Worm (Caenorhabditis elegans) whole organism, L4 larva: ENCODE results near the gene timm-17B.2.
A peak's percentile ranks its signal among the peaks of the same experiment; 100 is the strongest.

Experiments
- D1046.2 ChIP-seq: fragments of 200-800 bp; sonication (Bioruptor generic); IDR thresholded peaks from 2 replicates; pipeline ENCODE4 v1.3.6; 2022; ENCODE audit warnings: missing genetic modification characterization, missing compliant biosample characterization
- F26F4.8 ChIP-seq: fragments of 200-800 bp; sonication (Bioruptor generic); conservative IDR thresholded peaks from 2 replicates; pipeline ENCODE4 v1.3.6; 2022; ENCODE audit warnings: missing genetic modification characterization, missing compliant biosample characterization
- F37D6.2 ChIP-seq: sonication (generic microtip); optimal IDR thresholded peaks from 2 replicates; lab custom pipeline; 2016; ENCODE audit warnings: mild to moderate bottlenecking, missing genetic modification characterization, missing compliant biosample characterization
- F44E2.7 ChIP-seq: fragments of 200-800 bp; sonication (Bioruptor generic); IDR thresholded peaks from 2 replicates; pipeline ENCODE4 v2.1.2; 2022; ENCODE audit warnings: missing genetic modification characterization, missing compliant biosample characterization
- R02D3.7 ChIP-seq: fragments of 150-350 bp; sonication (generic microtip); optimal IDR thresholded peaks from 3 replicates; lab custom pipeline; 2014; ENCODE audit warnings: missing biosample characterization, missing genetic modification characterization
- T20F7.1 ChIP-seq: fragments of 200-800 bp; sonication (Bioruptor generic); optimal IDR thresholded peaks from 2 replicates; lab custom pipeline; 2018; ENCODE audit warnings: mild to moderate bottlenecking, missing genetic modification characterization, missing compliant biosample characterization
- Y48G9A.11 ChIP-seq: fragments of 200-800 bp; sonication (Bioruptor generic); IDR thresholded peaks from 2 replicates; pipeline ENCODE4 v1.3.6; 2022; ENCODE audit warnings: missing genetic modification reagents, missing genetic modification characterization, missing compliant biosample characterization
- aha-1 ChIP-seq: fragments of 150-350 bp; peaks from one replicate; lab custom pipeline; 2014; ENCODE audit warnings: missing biosample characterization, missing genetic modification characterization
- aly-2 ChIP-seq: sonication (generic microtip); optimal IDR thresholded peaks from 2 replicates; lab custom pipeline; 2018; ENCODE audit warnings: missing biosample characterization, missing genetic modification characterization
- ama-1 ChIP-seq: fragments of 150-350 bp; optimal IDR thresholded peaks from 2 replicates; lab custom pipeline; 2014; ENCODE audit warnings: inconsistent platforms, mixed read lengths
- attf-4 ChIP-seq: sonication (generic microtip); optimal IDR thresholded peaks from 3 replicates; lab custom pipeline; 2017; ENCODE audit warnings: missing biosample characterization, missing genetic modification characterization
- ceh-20 ChIP-seq: fragments of 200-800 bp; sonication (Bioruptor generic); IDR thresholded peaks from 2 replicates; pipeline ENCODE4 v1.3.6; 2022; ENCODE audit warnings: missing genetic modification reagents, missing genetic modification characterization, missing compliant biosample characterization
- ceh-32 ChIP-seq: sonication (generic microtip); optimal IDR thresholded peaks from 2 replicates; lab custom pipeline; 2016; ENCODE audit warnings: mild to moderate bottlenecking, missing genetic modification characterization, missing compliant biosample characterization; ENCODE audit not compliant: poor library complexity
- ceh-44 ChIP-seq: fragments of 200-800 bp; sonication (Bioruptor generic); IDR thresholded peaks from 2 replicates; pipeline ENCODE4 v1.3.6; 2022; ENCODE audit warnings: missing genetic modification reagents, missing genetic modification characterization, missing compliant biosample characterization
- ceh-82 ChIP-seq: sonication (generic microtip); optimal IDR thresholded peaks from 2 replicates; lab custom pipeline; 2017; ENCODE audit warnings: missing biosample characterization, missing genetic modification characterization
- ces-1 ChIP-seq: fragments of 150-350 bp; sonication (generic microtip); optimal IDR thresholded peaks from 4 replicates; lab custom pipeline; 2014; ENCODE audit warnings: missing biosample characterization, missing genetic modification reagents, missing genetic modification characterization
- daf-12 ChIP-seq: fragments of 150-350 bp; optimal IDR thresholded peaks from 2 replicates; lab custom pipeline; 2014; ENCODE audit warnings: missing biosample characterization, missing genetic modification reagents, missing genetic modification characterization
- daf-19 ChIP-seq: fragments of 200-800 bp; sonication (Bioruptor generic); conservative IDR thresholded peaks from 2 replicates; pipeline ENCODE4 v1.3.6; 2022; ENCODE audit warnings: missing genetic modification characterization, missing compliant biosample characterization
- daf-8 ChIP-seq: fragments of 200-800 bp; sonication (Bioruptor generic); IDR thresholded peaks from 2 replicates; pipeline ENCODE4 v1.3.6; 2022; ENCODE audit warnings: missing genetic modification characterization, missing compliant biosample characterization
- dpl-1 ChIP-seq: fragments of 150-350 bp; optimal IDR thresholded peaks from 2 replicates; lab custom pipeline; 2014; ENCODE audit warnings: missing biosample characterization, missing genetic modification reagents, missing genetic modification characterization
- dve-1 ChIP-seq: sonication (generic microtip); optimal IDR thresholded peaks from 2 replicates; lab custom pipeline; 2017; ENCODE audit warnings: antibody characterized with exemption, mild to moderate bottlenecking, missing genetic modification characterization, missing compliant biosample characterization; ENCODE audit not compliant: insufficient read depth
- egl-27 ChIP-seq: sonication (generic microtip); optimal IDR thresholded peaks from 3 replicates; lab custom pipeline; 2017; ENCODE audit warnings: missing biosample characterization, missing genetic modification reagents, missing genetic modification characterization
- egl-43 ChIP-seq: fragments of 200-800 bp; sonication (Bioruptor generic); IDR thresholded peaks from 2 replicates; pipeline ENCODE4 v1.3.6; 2022; ENCODE audit warnings: missing genetic modification reagents, missing genetic modification characterization, missing compliant biosample characterization
- gei-8 ChIP-seq: fragments of 200-800 bp; sonication (Bioruptor generic); optimal IDR thresholded peaks from 2 replicates; lab custom pipeline; 2018; ENCODE audit warnings: mild to moderate bottlenecking, missing genetic modification characterization, missing compliant biosample characterization
- jun-1 ChIP-seq: fragments of 150-350 bp; optimal IDR thresholded peaks from 2 replicates; lab custom pipeline; 2014; ENCODE audit warnings: missing biosample characterization, missing genetic modification reagents, missing genetic modification characterization
- lim-7 ChIP-seq: fragments of 200-800 bp; sonication (Bioruptor generic); IDR thresholded peaks from 2 replicates; pipeline ENCODE4 v1.3.6; 2022; ENCODE audit warnings: missing genetic modification characterization, missing compliant biosample characterization
- lin-1 ChIP-seq: fragments of 200-800 bp; sonication (Bioruptor generic); IDR thresholded peaks from 2 replicates; pipeline ENCODE4 v1.3.6; 2022; ENCODE audit warnings: missing genetic modification reagents, missing genetic modification characterization, missing compliant biosample characterization
- lin-29 ChIP-seq: fragments of 200-800 bp; sonication (Bioruptor generic); IDR thresholded peaks from 2 replicates; pipeline ENCODE4 v1.3.6; 2022; ENCODE audit warnings: missing genetic modification reagents, missing genetic modification characterization, missing compliant biosample characterization
- lir-3 ChIP-seq: sonication (generic microtip); optimal IDR thresholded peaks from 2 replicates; lab custom pipeline; 2016; ENCODE audit warnings: mild to moderate bottlenecking, missing genetic modification characterization, missing compliant biosample characterization
- lsy-2 ChIP-seq, 2 experiments: fragments of 150-350 bp in 1 of 2; sonication (generic microtip) in 1 of 2; optimal IDR thresholded peaks; 2 replicates each; lab custom pipeline; 2014 to 2017; ENCODE audit warnings: missing biosample characterization in 2 of 2, missing genetic modification characterization in 2 of 2
- madf-5 ChIP-seq, 2 experiments: fragments of 200-800 bp; sonication (Bioruptor generic); IDR thresholded peaks; 2 replicates each; pipeline ENCODE4 v1.3.6; 2022; ENCODE audit warnings: missing compliant biosample characterization in 2 of 2, missing genetic modification characterization in 2 of 2
- madf-9 ChIP-seq: fragments of 200-800 bp; sonication (Bioruptor generic); conservative IDR thresholded peaks from 2 replicates; pipeline ENCODE4 v1.3.6; 2022; ENCODE audit warnings: missing genetic modification reagents, missing genetic modification characterization, missing compliant biosample characterization
- mxl-3 ChIP-seq: fragments of 200-800 bp; sonication (Bioruptor generic); optimal IDR thresholded peaks from 2 replicates; lab custom pipeline; 2018; ENCODE audit warnings: mild to moderate bottlenecking, missing genetic modification characterization, missing compliant biosample characterization
- nhr-10 ChIP-seq: fragments of 150-350 bp; optimal IDR thresholded peaks from 2 replicates; lab custom pipeline; 2014; ENCODE audit warnings: missing biosample characterization, missing genetic modification characterization
- nhr-111 ChIP-seq: fragments of 200-800 bp; sonication (Bioruptor generic); optimal IDR thresholded peaks from 2 replicates; lab custom pipeline; 2018; ENCODE audit warnings: mild to moderate bottlenecking, missing genetic modification characterization, missing compliant biosample characterization
- nhr-237 ChIP-seq: sonication (generic microtip); optimal IDR thresholded peaks from 2 replicates; lab custom pipeline; 2017; ENCODE audit warnings: missing biosample characterization, missing genetic modification characterization
- nhr-25 ChIP-seq: sonication (generic microtip); optimal IDR thresholded peaks from 2 replicates; lab custom pipeline; 2017; ENCODE audit warnings: missing genetic modification characterization, mild to moderate bottlenecking, missing compliant biosample characterization, antibody characterized with exemption, moderate library complexity, borderline replicate concordance; ENCODE audit not compliant: insufficient read depth
- nhr-41 ChIP-seq: fragments of 200-800 bp; sonication (Bioruptor generic); IDR thresholded peaks from 2 replicates; pipeline ENCODE4 v1.3.6; 2022; ENCODE audit warnings: missing genetic modification reagents, missing genetic modification characterization, missing compliant biosample characterization
- nhr-42 ChIP-seq: fragments of 200-800 bp; sonication (Bioruptor generic); IDR thresholded peaks from 2 replicates; pipeline ENCODE4 v1.3.6; 2022; ENCODE audit warnings: missing genetic modification characterization, missing compliant biosample characterization
- nhr-77 ChIP-seq: fragments of 150-350 bp; optimal IDR thresholded peaks from 2 replicates; lab custom pipeline; 2014; ENCODE audit warnings: missing biosample characterization, missing genetic modification characterization
- pha-4 ChIP-seq, 2 experiments: fragments of 150-350 bp in 1 of 2; fragments of 200-800 bp in 1 of 2; sonication (Bioruptor generic) in 1 of 2; IDR thresholded peaks in 1 of 2; optimal IDR thresholded peaks in 1 of 2; 2 replicates each; pipeline versions ENCODE4 v1.3.6 to Lab custom; 2014 to 2022; ENCODE audit warnings: missing genetic modification characterization in 2 of 2, missing genetic modification reagents in 2 of 2, missing biosample characterization in 1 of 2, missing compliant biosample characterization in 1 of 2
- php-3 ChIP-seq: fragments of 200-800 bp; sonication (Bioruptor generic); IDR thresholded peaks from 2 replicates; pipeline ENCODE4 v1.3.6; 2022; ENCODE audit warnings: missing genetic modification reagents, missing genetic modification characterization, missing compliant biosample characterization
- saeg-2 ChIP-seq: fragments of 200-800 bp; sonication (Bioruptor generic); IDR thresholded peaks from 2 replicates; pipeline ENCODE4 v1.3.6; 2022; ENCODE audit warnings: missing genetic modification reagents, missing genetic modification characterization, missing compliant biosample characterization
- sdz-12 ChIP-seq: fragments of 200-800 bp; sonication (Bioruptor generic); optimal IDR thresholded peaks from 2 replicates; lab custom pipeline; 2018; ENCODE audit warnings: mild to moderate bottlenecking, missing genetic modification characterization, missing compliant biosample characterization
- snpc-4 ChIP-seq: fragments of 150-350 bp; optimal IDR thresholded peaks from 2 replicates; lab custom pipeline; 2014; ENCODE audit warnings: missing biosample characterization, missing genetic modification characterization
- spr-3 ChIP-seq: fragments of 200-800 bp; sonication (Bioruptor generic); optimal IDR thresholded peaks from 2 replicates; lab custom pipeline; 2018; ENCODE audit warnings: mild to moderate bottlenecking, missing genetic modification characterization, missing compliant biosample characterization
- unc-130 ChIP-seq: sonication (generic microtip); optimal IDR thresholded peaks from 2 replicates; lab custom pipeline; 2016; ENCODE audit warnings: missing genetic modification reagents, missing genetic modification characterization, missing compliant biosample characterization
- unc-62 ChIP-seq, 3 experiments: fragments of 150-350 bp in 1 of 3; sonication (generic microtip); optimal IDR thresholded peaks in 2 of 3; peaks in 1 of 3; 1 replicate in 1 of 3; 2 replicates in 2 of 3; lab custom pipeline; 2014 to 2017; ENCODE audit warnings: missing biosample characterization in 3 of 3, missing genetic modification characterization in 3 of 3, missing genetic modification reagents in 3 of 3, missing genotype in 1 of 3
- zfp-3 ChIP-seq: fragments of 200-800 bp; sonication (Bioruptor generic); conservative IDR thresholded peaks from 2 replicates; pipeline ENCODE4 v1.3.6; 2022; ENCODE audit warnings: missing genetic modification reagents, missing genetic modification characterization, missing compliant biosample characterization
- zip-11 ChIP-seq: fragments of 200-800 bp; sonication (Bioruptor generic); IDR thresholded peaks from 2 replicates; pipeline ENCODE4 v1.3.6; 2022; ENCODE audit warnings: missing genetic modification characterization, missing compliant biosample characterization
- ztf-7 ChIP-seq: fragments of 150-350 bp; optimal IDR thresholded peaks from 2 replicates; lab custom pipeline; 2014; ENCODE audit warnings: missing biosample characterization, missing genetic modification characterization

timm-17B.2 gene

DNA sequence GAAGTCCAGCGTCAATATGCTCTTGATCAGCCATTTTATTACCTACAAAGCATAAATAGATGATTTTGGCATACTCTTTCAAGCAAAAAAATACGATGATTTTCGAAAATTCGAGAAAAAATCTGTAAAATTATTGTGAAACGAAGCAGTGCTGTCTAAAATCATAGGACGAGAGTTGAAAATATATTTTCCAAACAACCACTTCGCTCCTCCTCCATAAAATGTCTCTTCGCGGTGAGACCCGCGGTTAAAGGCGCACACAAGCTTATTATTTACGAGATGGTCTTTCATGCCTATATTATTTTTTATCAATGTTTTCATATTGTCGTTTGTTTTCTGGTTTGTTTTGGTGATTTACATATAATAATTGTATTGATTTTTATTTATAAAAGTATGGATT, 17.2 kb upstream of the timm-17B.2 start, which contains the start of gene nap-1 (continued):
- TF ChIP-seq madf-9 (no peak), dpl-1 (GFP tag; lab: Kevin White, UChicago) (peak; percentile 67), R02D3.7 (tag; lab: Kevin White, UChicago) (peak; percentile 91), lir-3 (tag; lab: Kevin White, UChicago) (no peak), jun-1 (no peak), Y48G9A.11 (GFP tag; lab: Robert Waterston, UW) (no peak), ceh-32 (no peak), F44E2.7 (GFP tag; lab: Robert Waterston, UW) (no peak), mxl-3 (GFP tag; lab: Kevin White, UChicago) (no peak), nhr-111 (GFP tag; lab: Kevin White, UChicago) (no peak), nhr-237 (tag; lab: Kevin White, UChicago) (no peak), daf-12 (tag; lab: Kevin White, UChicago) (no peak), aha-1 (peak; percentile 39), nhr-77 (peak; percentile 83), unc-130 (peak; percentile 35), daf-8 (GFP tag; lab: Robert Waterston, UW) (no peak), unc-62 (GFP tag; optimal IDR thresholded peaks at IDR 0.05 in 1 of 2; lab: Kevin White, UChicago) (peak in 1 of 2 experiments; percentile 20), unc-62 (tag; optimal IDR thresholded peaks at IDR 0.05; lab: Kevin White, UChicago) (no peak), nhr-42 (GFP tag; lab: Robert Waterston, UW) (no peak), lin-29 (no peak), daf-19 (GFP tag; lab: Robert Waterston, UW) (no peak), gei-8 (no peak), zfp-3 (GFP tag; lab: Robert Waterston, UW) (no peak), zip-11 (no peak), ama-1 (lab: Kevin White, UChicago) (no peak), php-3 (no peak), ceh-20 (GFP tag; lab: Robert Waterston, UW) (no peak), ceh-44 (GFP tag; lab: Robert Waterston, UW) (no peak), nhr-41 (GFP tag; lab: Robert Waterston, UW) (no peak), spr-3 (no peak), attf-4 (tag; lab: Kevin White, UChicago) (no peak), snpc-4 (no peak), saeg-2 (GFP tag; lab: Robert Waterston, UW) (no peak), egl-27 (tag; lab: Kevin White, UChicago) (no peak), F26F4.8 (GFP tag; lab: Robert Waterston, UW) (no peak), egl-43 (GFP tag; lab: Robert Waterston, UW) (no peak), lin-1 (GFP tag; lab: Robert Waterston, UW) (no peak), sdz-12 (GFP tag; lab: Kevin White, UChicago) (no peak), ceh-82 (tag; lab: Kevin White, UChicago) (no peak), T20F7.1 (GFP tag; lab: Kevin White, UChicago) (peak; percentile 73), F37D6.2 (tag; lab: Kevin White, UChicago) (no peak), dve-1 (tag; lab: Kevin White, UChicago) (peak; percentile 84), ces-1 (GFP tag; lab: Kevin White, UChicago) (no peak), nhr-10 (no peak), lsy-2 (tag; optimal IDR thresholded peaks at IDR 0.05; lab: Kevin White, UChicago) (peak; percentile 46 to 92), D1046.2 (no peak), aly-2 (tag; lab: Kevin White, UChicago) (no peak), lim-7 (no peak), nhr-25 (peak; percentile 21), ztf-7 (tag; lab: Kevin White, UChicago) (peak; percentile 8), pha-4 (GFP tag; IDR thresholded peaks at IDR 0.05; lab: Robert Waterston, UW) (no peak), pha-4 (tag; optimal IDR thresholded peaks at IDR 0.05; lab: Kevin White, UChicago) (peak; percentile 95), madf-5 (GFP tag; IDR thresholded peaks at IDR 0.05; lab: Robert Waterston, UW) (no peak)
